Worm (Caenorhabditis elegans) whole organism, L1 larva: Measurements from ENCODE around the gene K09F5.6.

ENCODE experiments used
- ama-1 ChIP-seq: fragments of 150-350 bp; optimal IDR thresholded peaks from 2 replicates; lab custom pipeline; 2014
- blmp-1 ChIP-seq: fragments of 150-350 bp; optimal IDR thresholded peaks from 2 replicates; lab custom pipeline; 2014; ENCODE audit warnings: missing biosample characterization, missing genetic modification characterization
- dpl-1 ChIP-seq, 3 experiments: fragments of 150-350 bp in 2 of 3; sonication (generic microtip) in 1 of 3; optimal IDR thresholded peaks; 2 replicates each; lab custom pipeline; 2014 to 2017; ENCODE audit warnings: missing biosample characterization in 3 of 3, missing genetic modification characterization in 3 of 3, missing genetic modification reagents in 3 of 3
- jun-1 ChIP-seq: fragments of 150-350 bp; optimal IDR thresholded peaks from 2 replicates; lab custom pipeline; 2014; ENCODE audit warnings: missing biosample characterization, missing genetic modification reagents, missing genetic modification characterization
- lin-13 ChIP-seq: fragments of 150-350 bp; optimal IDR thresholded peaks from 2 replicates; lab custom pipeline; 2014; ENCODE audit warnings: missing biosample characterization, missing genetic modification reagents, missing genetic modification characterization
- lsy-2 ChIP-seq, 2 experiments: fragments of 150-350 bp; optimal IDR thresholded peaks; 2 replicates each; lab custom pipeline; 2014; ENCODE audit warnings: missing biosample characterization in 2 of 2, missing genetic modification characterization in 2 of 2
- nhr-237 ChIP-seq: fragments of 150-350 bp; optimal IDR thresholded peaks from 2 replicates; lab custom pipeline; 2014; ENCODE audit warnings: missing biosample characterization, missing genetic modification characterization
- nhr-85 ChIP-seq: sonication (generic microtip); peaks from one replicate; lab custom pipeline; 2016; ENCODE audit warnings: missing genetic modification characterization, inconsistent platforms, missing compliant biosample characterization
- unc-62 ChIP-seq: fragments of 150-350 bp; optimal IDR thresholded peaks from 2 replicates; lab custom pipeline; 2014; ENCODE audit warnings: missing biosample characterization, missing genetic modification reagents, missing genetic modification characterization
- unc-86 ChIP-seq: sonication (generic microtip); optimal IDR thresholded peaks from 2 replicates; lab custom pipeline; 2016; ENCODE audit warnings: missing genetic modification characterization, missing compliant biosample characterization
- zag-1 ChIP-seq: fragments of 150-350 bp; optimal IDR thresholded peaks from 2 replicates; lab custom pipeline; 2014; ENCODE audit warnings: missing biosample characterization, missing genetic modification characterization

- no peak for TF ChIP-seq unc-86 (tag; lab: Kevin White, UChicago)
- TF ChIP-seq lin-13: no peak
- no peak for TF ChIP-seq unc-62 (GFP tag; lab: Kevin White, UChicago)
- TF ChIP-seq blmp-1: no peak
- no peak for TF ChIP-seq ama-1 (lab: Kevin White, UChicago)
- no peak for TF ChIP-seq lsy-2 (tag; optimal IDR thresholded peaks at IDR 0.05; lab: Kevin White, UChicago)
- no peak for TF ChIP-seq zag-1 (tag; lab: Kevin White, UChicago)
- no peak for TF ChIP-seq dpl-1 (GFP tag; optimal IDR thresholded peaks at IDR 0.05; lab: Kevin White, UChicago)
- no peak for TF ChIP-seq nhr-85
- TF ChIP-seq jun-1: no peak
- TF ChIP-seq nhr-237 (tag; lab: Kevin White, UChicago): no peak
Measured at ce11 chrX:7703863-7704262, 15.2 kb upstream of the K09F5.6 start.
